Fruit fly (Drosophila melanogaster): ENCODE data around the gene RpS14b.

DNA sequence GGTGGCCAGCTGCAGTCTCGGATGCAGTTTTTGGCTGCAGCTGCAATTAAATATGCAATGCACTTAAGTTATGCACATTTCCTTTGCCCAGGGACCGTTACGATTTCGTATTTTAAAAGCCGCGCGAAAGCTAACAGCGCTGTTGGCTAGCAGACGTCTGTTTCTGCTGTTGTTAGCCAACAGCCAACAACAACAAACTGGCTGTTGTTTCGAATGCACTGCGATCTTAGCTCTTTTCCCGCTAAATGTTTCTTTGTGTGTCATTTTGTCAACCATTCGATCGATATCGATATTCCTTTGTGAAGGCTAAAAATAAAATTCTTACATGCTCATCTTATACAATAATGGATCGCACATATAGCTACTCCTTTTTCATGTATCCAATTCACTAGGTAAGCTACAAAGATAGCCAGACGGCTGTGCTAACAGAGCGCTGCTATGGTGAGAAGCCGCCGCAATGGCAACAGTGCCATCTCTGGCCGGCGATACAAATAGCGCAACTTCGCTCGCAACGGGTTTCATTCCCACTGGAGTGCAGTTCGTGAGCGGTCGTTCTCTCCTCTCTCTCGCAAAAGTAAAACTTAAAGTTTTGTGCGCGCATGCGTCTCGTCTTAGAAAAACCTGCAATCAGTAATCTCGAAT, 34.6 kb downstream of the RpS14b start:
- no peak for TF ChIP-seq luna (GFP tag; optimal IDR thresholded peaks at IDR 0.05)
- TF ChIP-seq Dip3 (GFP tag; optimal IDR thresholded peaks at IDR 0.05) = no peak
- no peak for TF ChIP-seq CG4328 (GFP tag; optimal IDR thresholded peaks at IDR 0.05)
- TF ChIP-seq Abd-B (GFP tag; optimal IDR thresholded peaks at IDR 0.05) = no peak
- TF ChIP-seq CG3163 (GFP tag; optimal IDR thresholded peaks at IDR 0.05) = no peak
- no peak for TF ChIP-seq CG7745 (tag; optimal IDR thresholded peaks at IDR 0.05)
- no peak for TF ChIP-seq Dek (tag; optimal IDR thresholded peaks at IDR 0.05)
- TF ChIP-seq CG9727 (GFP tag; optimal IDR thresholded peaks at IDR 0.05) = no peak
- no peak for TF ChIP-seq pan (optimal IDR thresholded peaks at IDR 0.05)
- TF ChIP-seq pan (GFP tag; optimal IDR thresholded peaks at IDR 0.05 in 1 of 2, IDR thresholded peaks at IDR 0.05 in 1 of 2) = no peak
